Fruit fly (Drosophila melanogaster) whole organism, embryonic: ENCODE results near the gene haf.
A peak's percentile ranks its signal among the peaks of the same experiment; 100 is the strongest.

Experiments used
- Aef1 ChIP-seq: fragments of 200-800 bp; sonication (Bioruptor generic); IDR thresholded peaks from 3 replicates; pipeline ENCODE4 v1.3.6; 2022; ENCODE audit warnings: missing biosample characterization, missing genetic modification characterization
- Awh ChIP-seq: fragments of 200-800 bp; sonication (Bioruptor generic); IDR thresholded peaks from 2 replicates; pipeline ENCODE4, ENCODE4 v1.3.6; 2022; ENCODE audit warnings: missing biosample characterization, missing genetic modification characterization
- Blimp-1 ChIP-seq: fragments of 200-800 bp; sonication (Bioruptor generic); optimal IDR thresholded peaks from 3 replicates; lab custom pipeline; 2018; ENCODE audit warnings: missing biosample characterization, missing genetic modification characterization, mild to moderate bottlenecking, moderate library complexity, missing genetic modification reagents
- CG10543 ChIP-seq: fragments of 200-800 bp; sonication (Bioruptor generic); optimal IDR thresholded peaks from 3 replicates; lab custom pipeline; 2017; ENCODE audit warnings: missing biosample characterization, mild to moderate bottlenecking, missing genetic modification characterization, moderate library complexity
- CG11247 ChIP-seq: fragments of 200-800 bp; sonication (Bioruptor generic); IDR thresholded peaks from 2 replicates; pipeline ENCODE4 v1.3.6; 2022; ENCODE audit warnings: missing biosample characterization, missing genetic modification characterization
- CG11504 ChIP-seq: fragments of 200-800 bp; sonication (Bioruptor generic); optimal IDR thresholded peaks from 3 replicates; lab custom pipeline; 2019; ENCODE audit warnings: missing biosample characterization, mild to moderate bottlenecking, missing genetic modification characterization, moderate library complexity
- CG11560 ChIP-seq: fragments of 200-800 bp; sonication (Bioruptor generic); IDR thresholded peaks from 3 replicates; pipeline ENCODE4 v1.3.6; 2022; ENCODE audit warnings: missing biosample characterization, missing genetic modification characterization
- CG11695 ChIP-seq: fragments of 200-800 bp; sonication (Bioruptor generic); IDR thresholded peaks from 3 replicates; pipeline ENCODE4 v1.3.6; 2022; ENCODE audit warnings: missing biosample characterization, missing genetic modification characterization
- CG12071 ChIP-seq: fragments of 200-800 bp; sonication (Bioruptor generic); optimal IDR thresholded peaks from 3 replicates; lab custom pipeline; 2018; ENCODE audit warnings: missing biosample characterization, mild to moderate bottlenecking, missing genetic modification characterization
- CG12219 ChIP-seq: fragments of 200-800 bp; sonication (Bioruptor generic); optimal IDR thresholded peaks from 3 replicates; lab custom pipeline; 2018; ENCODE audit warnings: missing biosample characterization, mild to moderate bottlenecking, missing genetic modification characterization
- CG12942 ChIP-seq: fragments of 200-800 bp; sonication (Bioruptor generic); optimal IDR thresholded peaks from 3 replicates; lab custom pipeline; 2016; ENCODE audit warnings: missing biosample characterization, missing genetic modification characterization
- CG13775 ChIP-seq: fragments of 200-800 bp; sonication (Bioruptor generic); optimal IDR thresholded peaks from 3 replicates; lab custom pipeline; 2017; ENCODE audit warnings: missing biosample characterization, mild to moderate bottlenecking, missing genetic modification characterization
- CG16815 ChIP-seq: fragments of 200-800 bp; sonication (Bioruptor generic); optimal IDR thresholded peaks from 3 replicates; lab custom pipeline; 2017; ENCODE audit warnings: missing biosample characterization, mild to moderate bottlenecking, missing genetic modification characterization
- CG1792 ChIP-seq: fragments of 200-800 bp; sonication (Bioruptor generic); optimal IDR thresholded peaks from 2 replicates; lab custom pipeline; 2016; ENCODE audit warnings: missing biosample characterization, missing genetic modification characterization
- CG33213 ChIP-seq: fragments of 200-800 bp; sonication (Bioruptor generic); optimal IDR thresholded peaks from 3 replicates; lab custom pipeline; 2016; ENCODE audit warnings: missing biosample characterization, missing genetic modification characterization
- CG34422 ChIP-seq: fragments of 200-800 bp; sonication (Bioruptor generic); IDR thresholded peaks from 3 replicates; pipeline ENCODE4 v1.3.6; 2022; ENCODE audit warnings: missing biosample characterization, missing genetic modification characterization
- CG4282 ChIP-seq: fragments of 200-800 bp; sonication (Bioruptor generic); optimal IDR thresholded peaks from 2 replicates; lab custom pipeline; 2016; ENCODE audit warnings: missing biosample characterization, missing genetic modification characterization
- CG43689 ChIP-seq: fragments of 200-800 bp; sonication (Bioruptor generic); IDR thresholded peaks from 2 replicates; pipeline ENCODE4 v1.3.6; 2022; ENCODE audit warnings: missing biosample characterization, missing genetic modification characterization
- CG6791 ChIP-seq: fragments of 200-800 bp; sonication (Bioruptor generic); IDR thresholded peaks from 3 replicates; pipeline ENCODE4 v1.3.6; 2022; ENCODE audit warnings: missing biosample characterization, missing genetic modification characterization; ENCODE audit not compliant: partially characterized antibody
- CG6813 ChIP-seq: fragments of 200-800 bp; sonication (Bioruptor generic); optimal IDR thresholded peaks from 2 replicates; lab custom pipeline; 2017; ENCODE audit warnings: missing biosample characterization, missing genetic modification characterization, mild to moderate bottlenecking, moderate library complexity, missing genetic modification reagents
- CG8478 ChIP-seq: fragments of >200 bp; optimal IDR thresholded peaks from 2 replicates; lab custom pipeline; 2018
- CHES-1-like ChIP-seq: fragments of 200-800 bp; sonication (Bioruptor generic); optimal IDR thresholded peaks from 2 replicates; lab custom pipeline; 2016; ENCODE audit warnings: missing biosample characterization, missing genetic modification characterization
- Dad ChIP-seq: fragments of 200-800 bp; sonication (Bioruptor generic); optimal IDR thresholded peaks from 3 replicates; lab custom pipeline; 2016; ENCODE audit warnings: missing biosample characterization, missing genetic modification characterization
- Dll ChIP-seq: fragments of 200-800 bp; sonication (Bioruptor generic); IDR thresholded peaks from 4 replicates; pipeline ENCODE4 v1.3.6; 2022; ENCODE audit warnings: missing biosample characterization, missing genetic modification characterization; ENCODE audit not compliant: partially characterized antibody
- Fer2 ChIP-seq: fragments of 200-800 bp; sonication (Bioruptor generic); optimal IDR thresholded peaks from 2 replicates; lab custom pipeline; 2018; ENCODE audit warnings: missing biosample characterization, mild to moderate bottlenecking, missing genetic modification characterization, moderate library complexity
- MTF-1 ChIP-seq: fragments of 200-800 bp; sonication (Bioruptor generic); optimal IDR thresholded peaks from 2 replicates; lab custom pipeline; 2018; ENCODE audit warnings: missing biosample characterization, mild to moderate bottlenecking, missing genetic modification characterization, borderline replicate concordance
- Med ChIP-seq: fragments of 200-800 bp; sonication (Bioruptor generic); peaks from one replicate; lab custom pipeline; 2016; ENCODE audit warnings: missing biosample characterization, missing genetic modification characterization, mild to moderate bottlenecking, inconsistent platforms, moderate library complexity
- Pdp1 ChIP-seq, 2 experiments: fragments of 200-800 bp; sonication (Bioruptor generic); optimal IDR thresholded peaks; 3 replicates each; lab custom pipeline; 2016; ENCODE audit warnings: missing biosample characterization in 2 of 2, missing genetic modification characterization in 2 of 2, mild to moderate bottlenecking in 1 of 2, moderate library complexity in 1 of 2
- Scr ChIP-seq: fragments of 200-800 bp; sonication (Bioruptor generic); IDR thresholded peaks from 2 replicates; pipeline ENCODE4 v1.3.6; 2022; ENCODE audit warnings: missing biosample characterization, missing genetic modification characterization; ENCODE audit not compliant: partially characterized antibody
- Vsx1 ChIP-seq: fragments of 200-800 bp; sonication (Bioruptor generic); optimal IDR thresholded peaks from 2 replicates; lab custom pipeline; 2017; ENCODE audit warnings: missing biosample characterization, mild to moderate bottlenecking, missing genetic modification characterization, missing genetic modification reagents
- abd-A ChIP-seq: fragments of 200-800 bp; sonication (Bioruptor generic); optimal IDR thresholded peaks from 3 replicates; lab custom pipeline; 2019; ENCODE audit warnings: missing biosample characterization, mild to moderate bottlenecking, missing genetic modification characterization, moderate library complexity
- cg ChIP-seq: fragments of 200-800 bp; sonication (Bioruptor generic); optimal IDR thresholded peaks from 3 replicates; lab custom pipeline; 2019; ENCODE audit warnings: missing biosample characterization, mild to moderate bottlenecking, missing genetic modification characterization, moderate library complexity
- chif ChIP-seq, 2 experiments: fragments of 200-800 bp; sonication (Bioruptor generic); optimal IDR thresholded peaks; 3 replicates each; lab custom pipeline; 2016; ENCODE audit warnings: missing biosample characterization in 2 of 2, missing genetic modification characterization in 2 of 2
- chn ChIP-seq: fragments of 200-800 bp; sonication (Bioruptor generic); optimal IDR thresholded peaks from 2 replicates; lab custom pipeline; 2016; ENCODE audit warnings: missing biosample characterization, missing genetic modification characterization
- da ChIP-seq: fragments of 200-800 bp; sonication (Bioruptor generic); optimal IDR thresholded peaks from 2 replicates; lab custom pipeline; 2016; ENCODE audit warnings: missing biosample characterization, missing genetic modification characterization
- danr ChIP-seq: fragments of 200-800 bp; sonication (Bioruptor generic); IDR thresholded peaks from 2 replicates; pipeline ENCODE4 v1.3.6; 2022; ENCODE audit warnings: missing biosample characterization, missing genetic modification characterization
- disco-r ChIP-seq: fragments of 200-800 bp; sonication (Bioruptor generic); optimal IDR thresholded peaks from 2 replicates; lab custom pipeline; 2016; ENCODE audit warnings: missing biosample characterization, missing genetic modification characterization
- eve ChIP-seq, 2 experiments: fragments of >200 bp; optimal IDR thresholded peaks; 2 replicates each; lab custom pipeline; 2017; ENCODE audit warnings: missing biosample characterization in 2 of 2, missing genetic modification characterization in 2 of 2
- fd64A ChIP-seq: fragments of 200-800 bp; sonication (Bioruptor generic); optimal IDR thresholded peaks from 3 replicates; lab custom pipeline; 2018; ENCODE audit warnings: missing biosample characterization, mild to moderate bottlenecking, missing genetic modification characterization
- hkb ChIP-seq, 2 experiments: fragments of 200-800 bp in 1 of 2; fragments of >200 bp in 1 of 2; sonication (Bioruptor generic) in 1 of 2; IDR thresholded peaks in 1 of 2; optimal IDR thresholded peaks in 1 of 2; 2 replicates each; pipeline versions ENCODE4 v1.3.6 to Lab custom; 2017 to 2022; ENCODE audit warnings: missing biosample characterization in 1 of 2, missing genetic modification characterization in 1 of 2
- kah ChIP-seq: fragments of 200-800 bp; sonication (Bioruptor generic); optimal IDR thresholded peaks from 2 replicates; lab custom pipeline; 2018; ENCODE audit warnings: missing biosample characterization, mild to moderate bottlenecking, missing genetic modification characterization
- lola ChIP-seq, 3 experiments: fragments of >200 bp in 2 of 3; fragments of 200-800 bp in 1 of 3; sonication (Bioruptor generic) in 1 of 3; optimal IDR thresholded peaks; 2 replicates each; lab custom pipeline; 2017 to 2019; ENCODE audit warnings: missing biosample characterization in 3 of 3, missing genetic modification characterization in 3 of 3, mild to moderate bottlenecking in 1 of 3, moderate library complexity in 1 of 3
- lov ChIP-seq, 2 experiments: fragments of 200-800 bp in 1 of 2; fragments of >200 bp in 1 of 2; sonication (Bioruptor generic) in 1 of 2; IDR thresholded peaks in 1 of 2; optimal IDR thresholded peaks in 1 of 2; 2 replicates in 1 of 2; 3 replicates in 1 of 2; pipeline versions ENCODE4 v1.3.6 to Lab custom; 2017 to 2022; ENCODE audit warnings: missing biosample characterization in 1 of 2, missing genetic modification characterization in 1 of 2
- stc ChIP-seq: fragments of 200-800 bp; sonication (Bioruptor generic); IDR thresholded peaks from 2 replicates; pipeline ENCODE4 v1.3.6; 2022; ENCODE audit warnings: missing biosample characterization, missing genetic modification characterization
- tgo ChIP-seq: fragments of 200-800 bp; sonication (Bioruptor generic); IDR thresholded peaks from 3 replicates; pipeline ENCODE4 v1.3.6; 2022; ENCODE audit warnings: missing biosample characterization, missing genetic modification characterization
- tll ChIP-seq, 2 experiments: fragments of 200-800 bp in 1 of 2; fragments of >200 bp in 1 of 2; sonication (Bioruptor generic) in 1 of 2; optimal IDR thresholded peaks; 2 replicates each; lab custom pipeline; 2017 to 2019; ENCODE audit warnings: missing biosample characterization in 2 of 2, missing genetic modification characterization in 2 of 2, mild to moderate bottlenecking in 1 of 2, moderate library complexity in 1 of 2
- usp ChIP-seq: fragments of >200 bp; optimal IDR thresholded peaks from 2 replicates; lab custom pipeline; 2017; ENCODE audit warnings: missing biosample characterization, missing genetic modification characterization
- zf30C ChIP-seq: fragments of 200-800 bp; sonication (Bioruptor generic); optimal IDR thresholded peaks from 3 replicates; lab custom pipeline; 2018; ENCODE audit warnings: missing biosample characterization, mild to moderate bottlenecking, missing genetic modification characterization

Gene haf

dm6 chr2L:1651889-1652288, 97.0 kb downstream of the haf start (continued):
- TF ChIP-seq CG13775 (GFP tag; lab: Kevin White, UChicago) (no peak), lov (optimal IDR thresholded peaks at IDR 0.05; lab: Kevin White, UChicago) (no peak), lov (GFP tag; IDR thresholded peaks at IDR 0.05; lab: Robert Waterston, UW) (no peak), disco-r (GFP tag; lab: Kevin White, UChicago) (no peak), hkb (optimal IDR thresholded peaks at IDR 0.05; lab: Kevin White, UChicago) (no peak), hkb (GFP tag; IDR thresholded peaks at IDR 0.05; lab: Robert Waterston, UW) (no peak), CG16815 (no peak), lola (GFP tag; optimal IDR thresholded peaks at IDR 0.05; lab: Kevin White, UChicago) (no peak), CG6813 (no peak), Scr (GFP tag; lab: Robert Waterston, UW) (no peak), CG43689 (GFP tag; lab: Robert Waterston, UW) (no peak), Aef1 (GFP tag; lab: Robert Waterston, UW) (0 out of 3 replicates have a peak, but pooled peaks have one; percentile 19), chn (GFP tag; lab: Kevin White, UChicago) (no peak), abd-A (no peak), kah (GFP tag; lab: Kevin White, UChicago) (no peak), Vsx1 (GFP tag; lab: Kevin White, UChicago) (no peak), MTF-1 (GFP tag; lab: Kevin White, UChicago) (no peak), zf30C (GFP tag; lab: Kevin White, UChicago) (peak; percentile 68), CG8478 (no peak), chif (GFP tag; optimal IDR thresholded peaks at IDR 0.05; lab: Kevin White, UChicago) (no peak), usp (no peak), danr (GFP tag; lab: Robert Waterston, UW) (no peak), CG6791 (no peak), Awh (GFP tag; lab: Robert Waterston, UW) (no peak), CG12071 (GFP tag; lab: Kevin White, UChicago) (no peak), stc (GFP tag; lab: Robert Waterston, UW) (no peak)

dm6 chr2L:1653800-1654199, 98.9 kb downstream of the haf start:
- no peak for TF ChIP-seq CG4282 (GFP tag; lab: Kevin White, UChicago)
- no peak for TF ChIP-seq CG33213 (GFP tag; lab: Kevin White, UChicago)
- 0 out of 4 replicates have a peak, but pooled peaks have one; percentile 13 for TF ChIP-seq Dll (GFP tag; lab: Robert Waterston, UW)
- no peak for TF ChIP-seq da (GFP tag; lab: Kevin White, UChicago)
- TF ChIP-seq Blimp-1 (GFP tag; lab: Kevin White, UChicago), result peak; percentile 43
- TF ChIP-seq Pdp1 (GFP tag; optimal IDR thresholded peaks at IDR 0.05; lab: Kevin White, UChicago), result no peak
- TF ChIP-seq tll (GFP tag; optimal IDR thresholded peaks at IDR 0.05; lab: Kevin White, UChicago), result no peak
- TF ChIP-seq cg, result no peak
- TF ChIP-seq hkb (optimal IDR thresholded peaks at IDR 0.05; lab: Kevin White, UChicago), result peak; percentile 24
- TF ChIP-seq hkb (GFP tag; IDR thresholded peaks at IDR 0.05; lab: Robert Waterston, UW), result no peak
- peak in 1 of 2 experiments; percentile 70 for TF ChIP-seq eve (GFP tag; optimal IDR thresholded peaks at IDR 0.05; lab: Kevin White, UChicago)
- TF ChIP-seq CG12942 (GFP tag; lab: Kevin White, UChicago), result no peak
- peak; percentile 57 for TF ChIP-seq Med (GFP tag; lab: Kevin White, UChicago)

dm6 chr2L:1654217-1654616, 99.3 kb downstream of the haf start:
- peak; percentile 7 for TF ChIP-seq CG12219 (GFP tag; lab: Kevin White, UChicago)
- TF ChIP-seq CG11504 (tag; lab: Kevin White, UChicago), result no peak
- TF ChIP-seq CG34422, result no peak; the same call in 2 of the 3 replicates
- no peak for TF ChIP-seq Dad (GFP tag; lab: Kevin White, UChicago)
- TF ChIP-seq Fer2, result no peak
- TF ChIP-seq CHES-1-like (GFP tag; lab: Kevin White, UChicago), result peak; percentile 3
- TF ChIP-seq CG11560 (tag; lab: Robert Waterston, UW), result no peak
- no peak for TF ChIP-seq CG11247 (GFP tag; lab: Robert Waterston, UW)
- no peak for TF ChIP-seq CG1792
- peak; percentile 5 for TF ChIP-seq fd64A (GFP tag; lab: Kevin White, UChicago)
- peak; percentile 33 for TF ChIP-seq CG10543 (GFP tag; lab: Kevin White, UChicago)
- peak; percentile 35; the same call in 1 of the 3 replicates for TF ChIP-seq CG11695 (GFP tag; lab: Robert Waterston, UW)
- peak; percentile 72 for TF ChIP-seq cg
- peak; percentile 35; the same call in 1 of the 3 replicates for TF ChIP-seq tgo (GFP tag; lab: Robert Waterston, UW)
